Worm (Caenorhabditis elegans): Measurements from ENCODE around the gene T22B2.3.

The T22B2.3 gene

DNA sequence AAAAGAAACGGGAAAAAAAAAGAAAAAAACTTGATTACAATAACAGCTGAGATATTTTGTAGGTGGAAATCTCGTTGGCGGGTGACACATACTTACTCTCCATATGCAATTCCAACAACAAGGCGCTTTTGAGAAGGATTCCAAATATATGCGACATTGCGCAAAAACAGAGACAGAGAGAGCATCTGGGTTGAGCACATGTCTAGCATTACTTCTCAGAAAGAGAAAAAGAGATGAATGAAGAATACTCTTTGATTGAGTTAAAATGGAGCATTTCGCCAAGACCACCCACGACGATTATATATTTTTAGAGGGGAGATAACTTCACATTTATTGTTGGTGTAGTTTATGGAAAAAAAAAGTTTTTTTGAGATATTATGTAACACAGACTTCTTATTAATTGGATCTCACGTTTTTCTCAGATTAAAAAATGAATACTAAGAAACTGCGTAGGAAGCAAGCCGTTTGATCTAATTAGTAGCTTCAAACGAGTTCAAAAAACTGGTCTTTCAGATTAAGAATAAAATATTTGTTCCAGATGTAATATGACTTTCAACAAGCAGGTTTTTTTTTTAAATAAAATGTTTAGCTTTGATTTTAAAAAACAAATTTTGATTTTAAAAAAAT is 28.0 kb downstream of the T22B2.3 start (continued):
- no peak for TF ChIP-seq unc-62 (GFP tag; optimal IDR thresholded peaks at IDR 0.05)
- no peak for TF ChIP-seq snpc-1.1 (tag; optimal IDR thresholded peaks at IDR 0.05; ENCODE audit: insufficient read depth)

DNA sequence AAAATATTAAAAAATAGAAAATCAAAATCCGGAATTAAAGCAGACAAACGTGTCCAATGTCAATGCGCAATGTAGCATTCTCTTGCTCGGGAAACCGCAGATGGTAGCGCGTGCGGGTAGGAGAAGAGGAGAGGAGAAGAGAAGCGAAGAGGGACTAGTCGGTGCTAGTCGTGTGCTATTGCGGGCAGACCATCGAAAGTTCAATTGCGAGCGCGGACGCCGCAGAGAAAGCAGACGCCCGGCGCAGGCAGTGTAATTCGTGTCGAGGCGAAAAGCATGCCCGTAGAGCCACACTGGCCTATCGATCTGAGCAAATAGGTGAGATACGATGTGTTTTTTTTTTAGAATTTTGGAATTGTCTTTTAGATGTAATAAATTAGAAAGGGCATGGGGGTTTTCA is 28.6 kb downstream of the T22B2.3 start:
- TF ChIP-seq egrh-3 (GFP tag; IDR thresholded peaks at IDR 0.05) (peak; percentile 50; the same call in 1 of the 2 replicates), attf-5 (GFP tag; optimal IDR thresholded peaks at IDR 0.05) (peak; percentile 20), ceh-27 (GFP tag; optimal IDR thresholded peaks at IDR 0.05) (no peak), dox-1 (GFP tag; IDR thresholded peaks at IDR 0.05) (peak; percentile 54; the same call in 1 of the 2 replicates), F39B2.1 (GFP tag; IDR thresholded peaks at IDR 0.05) (no peak), mes-4 (tag; optimal IDR thresholded peaks at IDR 0.05) (no peak), lin-40 (tag; optimal IDR thresholded peaks at IDR 0.05) (peak; percentile 14), snpc-4 (GFP tag; optimal IDR thresholded peaks at IDR 0.05) (no peak), snpc-4 (tag; optimal IDR thresholded peaks at IDR 0.05) (peak in 1 of 4 experiments; percentile 35), B0035.1 (tag; optimal IDR thresholded peaks at IDR 0.05) (no peak), ztf-26 (tag; optimal IDR thresholded peaks at IDR 0.05) (no peak), K11D2.4 (GFP tag; IDR thresholded peaks at IDR 0.05) (peak; percentile 57; the same call in 1 of the 2 replicates), lin-26 (GFP tag; IDR thresholded peaks at IDR 0.05) (no peak), hmg-1.2 (GFP tag; IDR thresholded peaks at IDR 0.05) (peak; percentile 63), Y67H2A.10 (GFP tag; conservative IDR thresholded peaks at IDR 0.05) (no peak), tbp1 (GFP tag; optimal IDR thresholded peaks at IDR 0.05) (peak; percentile 2), lsl-1 (GFP tag; optimal IDR thresholded peaks at IDR 0.05) (no peak), K12H6.12 (tag; optimal IDR thresholded peaks at IDR 0.05) (peak; percentile 54), ztf-28 (GFP tag; IDR thresholded peaks at IDR 0.05) (0 out of 2 replicates have a peak, but pooled peaks have one; percentile 60), gei-17 (GFP tag; optimal IDR thresholded peaks at IDR 0.05) (no peak), madf-10 (tag; optimal IDR thresholded peaks at IDR 0.05) (peak; percentile 5), cebp-1 (GFP tag; IDR thresholded peaks at IDR 0.05) (no peak), cebp-1 (tag; optimal IDR thresholded peaks at IDR 0.05) (peak; percentile 66), zfh-2 (GFP tag; conservative IDR thresholded peaks at IDR 0.05) (peak; percentile 98), nhr-90 (tag; optimal IDR thresholded peaks at IDR 0.05) (no peak), ztf-25 (GFP tag; IDR thresholded peaks at IDR 0.05) (no peak), nhr-80 (tag; optimal IDR thresholded peaks at IDR 0.05) (peak; percentile 58), nfyb-1 (GFP tag; IDR thresholded peaks at IDR 0.05) (0 out of 2 replicates have a peak, but pooled peaks have one; percentile 47), snpc-3.4 (tag; optimal IDR thresholded peaks at IDR 0.05) (no peak), chd-7 (tag; optimal IDR thresholded peaks at IDR 0.05) (peak; percentile 3), Y53F4B.3 (GFP tag; IDR thresholded peaks at IDR 0.05) (no peak), sptf-2 (GFP tag; optimal IDR thresholded peaks at IDR 0.05) (no peak), nhr-120 (GFP tag; IDR thresholded peaks at IDR 0.05) (no peak), pbrm-1 (GFP tag; IDR thresholded peaks at IDR 0.05) (0 out of 2 replicates have a peak, but pooled peaks have one; percentile 30), lag-1 (GFP tag; IDR thresholded peaks at IDR 0.05) (no peak), nfya-2 (GFP tag; IDR thresholded peaks at IDR 0.05) (no peak), hmg-20 (GFP tag; IDR thresholded peaks at IDR 0.05) (no peak), rec-8 (tag; optimal IDR thresholded peaks at IDR 0.05) (no peak), F55B11.4 (tag; optimal IDR thresholded peaks at IDR 0.05; ENCODE audit: borderline replicate concordance, insufficient read depth) (no peak), pha-4 (tag; optimal IDR thresholded peaks at IDR 0.05) (no peak), nhr-179 (tag; optimal IDR thresholded peaks at IDR 0.05) (no peak), egl-44 (GFP tag; IDR thresholded peaks at IDR 0.05) (no peak), hlh-12 (tag; optimal IDR thresholded peaks at IDR 0.05) (no peak), tlf-1 (GFP tag; optimal IDR thresholded peaks at IDR 0.05) (no peak)

Measured in whole organism, young adult.